Worm (Caenorhabditis elegans): ENCODE data around the gene rpl-11.2.

The rpl-11.2 gene

ce11 chrX:2199140-2199539 is 43.3 kb downstream of the rpl-11.2 start, which contains the start of gene T24C12.1 (continued):
- TF ChIP-seq snpc-4 (GFP tag; optimal IDR thresholded peaks at IDR 0.05) (no peak), snpc-4 (tag; optimal IDR thresholded peaks at IDR 0.05) (no peak), ekl-4 (GFP tag; IDR thresholded peaks at IDR 0.05) (no peak)

- TF ChIP-seq mcd-1 (GFP tag; IDR thresholded peaks at IDR 0.05) (no peak), K12H6.12 (tag; optimal IDR thresholded peaks at IDR 0.05) (no peak), repo-1 (tag; optimal IDR thresholded peaks at IDR 0.05) (no peak), tlf-1 (GFP tag; optimal IDR thresholded peaks at IDR 0.05) (no peak), attf-3 (GFP tag; conservative IDR thresholded peaks at IDR 0.05) (no peak), F49E8.2 (tag; optimal IDR thresholded peaks at IDR 0.05; ENCODE audit: insufficient read depth) (no peak)
These were observed 45.0 kb downstream of the rpl-11.2 start for ce11 chrX:2197444-2197843.

- no peak for TF ChIP-seq ekl-4 (GFP tag; IDR thresholded peaks at IDR 0.05)
- no peak for TF ChIP-seq hmg-20 (GFP tag; IDR thresholded peaks at IDR 0.05)
- TF ChIP-seq attf-6 (GFP tag; IDR thresholded peaks at IDR 0.05) = no peak
- no peak for TF ChIP-seq nfyb-1 (GFP tag; IDR thresholded peaks at IDR 0.05)
- no peak for TF ChIP-seq sptf-2 (GFP tag; optimal IDR thresholded peaks at IDR 0.05)
- no peak for TF ChIP-seq lin-35 (GFP tag; optimal IDR thresholded peaks at IDR 0.05)
- no peak for TF ChIP-seq lir-1 (GFP tag; conservative IDR thresholded peaks at IDR 0.05)
- no peak for TF ChIP-seq hsf-1 (GFP tag; IDR thresholded peaks at IDR 0.05)
- no peak for TF ChIP-seq egrh-3 (GFP tag; IDR thresholded peaks at IDR 0.05)
- no peak for TF ChIP-seq Y56A3A.18 (GFP tag; IDR thresholded peaks at IDR 0.05)
- TF ChIP-seq efl-1 (GFP tag; optimal IDR thresholded peaks at IDR 0.05) = no peak
- no peak for TF ChIP-seq lsy-27 (tag; optimal IDR thresholded peaks at IDR 0.05; ENCODE audit: borderline replicate concordance, insufficient read depth)
These were observed 50.4 kb downstream of the rpl-11.2 start, which contains the start of gene gap-1 for ce11 chrX:2191925-2192554. Gene gap-1, plus strand, starts transcription at chrX:2192504.
